Fruit fly (Drosophila melanogaster): Measurements from ENCODE around the gene CG14313.

CG14313 gene

dm6 chr3R:18171983-18172967, 19.5 kb downstream of the CG14313 start:
- TF ChIP-seq h (optimal IDR thresholded peaks at IDR 0.05) = no peak

- TF ChIP-seq Sin3A (optimal IDR thresholded peaks at IDR 0.05) (no peak), h (optimal IDR thresholded peaks at IDR 0.05) (no peak), ttk (optimal IDR thresholded peaks at IDR 0.05) (no peak), psq (optimal IDR thresholded peaks at IDR 0.05) (no peak), insv (optimal IDR thresholded peaks at IDR 0.05) (no peak), Myc (optimal IDR thresholded peaks at IDR 0.05) (no peak)
Observed at dm6 chr3R:18169982-18170531, 21.7 kb downstream of the CG14313 start.

dm6 chr3R:18168929-18169350, 22.8 kb downstream of the CG14313 start:
- TF ChIP-seq ttk (optimal IDR thresholded peaks at IDR 0.05) (no peak), h (optimal IDR thresholded peaks at IDR 0.05) (no peak), Sin3A (optimal IDR thresholded peaks at IDR 0.05) (no peak), psq (optimal IDR thresholded peaks at IDR 0.05) (no peak), insv (optimal IDR thresholded peaks at IDR 0.05) (no peak), Myc (optimal IDR thresholded peaks at IDR 0.05) (no peak)

- TF ChIP-seq Myc (optimal IDR thresholded peaks at IDR 0.05) (no peak), psq (optimal IDR thresholded peaks at IDR 0.05) (no peak), h (optimal IDR thresholded peaks at IDR 0.05) (no peak), ttk (optimal IDR thresholded peaks at IDR 0.05) (no peak), insv (optimal IDR thresholded peaks at IDR 0.05) (no peak), Sin3A (optimal IDR thresholded peaks at IDR 0.05) (no peak)
Observed at dm6 chr3R:18168398-18168797, 23.4 kb downstream of the CG14313 start.

dm6 chr3R:18167416-18168237, 24.1 kb downstream of the CG14313 start, which contains the start of gene wrd:
Gene wrd, plus strand, starts transcription at chr3R:18167757.
- TF ChIP-seq psq (optimal IDR thresholded peaks at IDR 0.05) = no peak
- no peak for TF ChIP-seq Myc (optimal IDR thresholded peaks at IDR 0.05)
- no peak for TF ChIP-seq insv (optimal IDR thresholded peaks at IDR 0.05)
- TF ChIP-seq h (optimal IDR thresholded peaks at IDR 0.05) = no peak
- no peak for TF ChIP-seq Sin3A (optimal IDR thresholded peaks at IDR 0.05)
- TF ChIP-seq ttk (optimal IDR thresholded peaks at IDR 0.05) = no peak

- TF ChIP-seq h (optimal IDR thresholded peaks at IDR 0.05) (no peak), Myc (optimal IDR thresholded peaks at IDR 0.05) (no peak), psq (optimal IDR thresholded peaks at IDR 0.05) (no peak), insv (optimal IDR thresholded peaks at IDR 0.05) (no peak)
Observed at dm6 chr3R:18167173-18167415, 24.7 kb downstream of the CG14313 start, which contains the start of the genes CG7215 and Prx5. Gene CG7215, minus strand, starts transcription at chr3R:18167273. Gene Prx5, minus strand, starts transcription at chr3R:18167273.

dm6 chr3R:18166261-18166720, 25.5 kb downstream of the CG14313 start:
- TF ChIP-seq insv (optimal IDR thresholded peaks at IDR 0.05) = no peak

- no peak for TF ChIP-seq h (optimal IDR thresholded peaks at IDR 0.05)
- TF ChIP-seq Sin3A (optimal IDR thresholded peaks at IDR 0.05) = no peak
- no peak for TF ChIP-seq ttk (optimal IDR thresholded peaks at IDR 0.05)
- TF ChIP-seq Myc (optimal IDR thresholded peaks at IDR 0.05) = no peak
- TF ChIP-seq insv (optimal IDR thresholded peaks at IDR 0.05) = no peak
- TF ChIP-seq psq (optimal IDR thresholded peaks at IDR 0.05) = no peak
Observed at dm6 chr3R:18164052-18164722, 27.6 kb downstream of the CG14313 start, which contains the start of the genes CG7218 and Cbp20. Gene CG7218, minus strand, starts transcription at chr3R:18164397. Gene Cbp20, plus strand, starts transcription at chr3R:18164661.

- TF ChIP-seq Myc (optimal IDR thresholded peaks at IDR 0.05) (no peak), insv (optimal IDR thresholded peaks at IDR 0.05) (no peak), Sin3A (optimal IDR thresholded peaks at IDR 0.05) (no peak), psq (optimal IDR thresholded peaks at IDR 0.05) (no peak), h (optimal IDR thresholded peaks at IDR 0.05) (no peak), ttk (optimal IDR thresholded peaks at IDR 0.05) (no peak)
Observed at dm6 chr3R:18160165-18160814, 31.5 kb downstream of the CG14313 start.

- no peak for TF ChIP-seq Sin3A (optimal IDR thresholded peaks at IDR 0.05)
- TF ChIP-seq ttk (optimal IDR thresholded peaks at IDR 0.05) = no peak
- TF ChIP-seq Myc (optimal IDR thresholded peaks at IDR 0.05) = no peak
- no peak for TF ChIP-seq h (optimal IDR thresholded peaks at IDR 0.05)
- TF ChIP-seq insv (optimal IDR thresholded peaks at IDR 0.05) = no peak
- no peak for TF ChIP-seq psq (optimal IDR thresholded peaks at IDR 0.05)
Observed at dm6 chr3R:18158401-18158800, 33.4 kb downstream of the CG14313 start, which contains the start of gene CG14315. Gene CG14315, plus strand, starts transcription at chr3R:18158701.

- TF ChIP-seq Myc (optimal IDR thresholded peaks at IDR 0.05) (no peak), insv (optimal IDR thresholded peaks at IDR 0.05) (no peak), Sin3A (optimal IDR thresholded peaks at IDR 0.05) (no peak), psq (optimal IDR thresholded peaks at IDR 0.05) (no peak)
Observed at dm6 chr3R:18157459-18157858, 34.3 kb downstream of the CG14313 start.

Measured in Kc167 (cell line).